Worm (Caenorhabditis elegans): ENCODE data around the gene T25E4.1.

T25E4.1 gene

DNA sequence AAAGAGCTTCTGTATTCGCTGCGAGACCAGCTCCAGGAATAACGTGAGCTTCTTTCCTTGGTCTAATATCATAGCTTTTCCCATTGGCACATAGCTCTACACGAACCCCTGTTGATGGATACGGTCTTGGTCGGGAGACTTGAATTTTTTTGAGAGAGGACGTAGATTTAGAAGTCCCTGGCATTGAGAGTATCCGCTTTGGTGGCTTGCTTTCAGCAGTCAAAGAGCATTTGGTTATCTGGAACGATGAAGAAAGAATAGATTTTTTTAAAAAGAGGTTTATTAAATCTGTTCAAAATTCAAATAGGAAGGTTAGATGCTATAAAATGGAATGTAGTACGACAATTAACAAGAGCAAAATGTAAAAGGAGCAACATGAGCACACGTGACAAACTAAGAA lies 11.6 kb downstream of the T25E4.1 start, which contains the start of gene C17G10.13:
C17G10.13 (minus strand) TSS at position 101 of the 400 bp plus-strand sequence.
- TF ChIP-seq mab-5 (tag; optimal IDR thresholded peaks at IDR 0.05): no peak
- no peak for TF ChIP-seq ceh-83 (GFP tag; optimal IDR thresholded peaks at IDR 0.05)
- TF ChIP-seq nhr-2 (tag; optimal IDR thresholded peaks at IDR 0.05): no peak
- TF ChIP-seq sem-2 (GFP tag; optimal IDR thresholded peaks at IDR 0.05): no peak
- TF ChIP-seq nhr-237 (tag; optimal IDR thresholded peaks at IDR 0.05): no peak
- no peak for TF ChIP-seq nhr-76 (tag; optimal IDR thresholded peaks at IDR 0.05)
- TF ChIP-seq mls-2 (tag; optimal IDR thresholded peaks at IDR 0.05): no peak
- TF ChIP-seq hlh-1 (tag; optimal IDR thresholded peaks at IDR 0.05): no peak
- no peak for TF ChIP-seq ham-2 (GFP tag; optimal IDR thresholded peaks at IDR 0.05)
- no peak for TF ChIP-seq unc-62 (GFP tag; optimal IDR thresholded peaks at IDR 0.05)
- TF ChIP-seq ztf-11 (tag; optimal IDR thresholded peaks at IDR 0.05): no peak
- no peak for TF ChIP-seq sptf-1 (tag; optimal IDR thresholded peaks at IDR 0.05)
- no peak for TF ChIP-seq ceh-39 (tag; optimal IDR thresholded peaks at IDR 0.05)
- no peak for TF ChIP-seq lin-13 (tag; optimal IDR thresholded peaks at IDR 0.05)
- no peak for TF ChIP-seq unc-39 (tag; optimal IDR thresholded peaks at IDR 0.05)
- no peak for TF ChIP-seq M03D4.4 (tag; optimal IDR thresholded peaks at IDR 0.05)
- no peak for TF ChIP-seq lsy-2 (tag; optimal IDR thresholded peaks at IDR 0.05)
- no peak for TF ChIP-seq bed-3 (GFP tag; optimal IDR thresholded peaks at IDR 0.05)
- no peak for TF ChIP-seq pha-4 (tag; optimal IDR thresholded peaks at IDR 0.05)

DNA sequence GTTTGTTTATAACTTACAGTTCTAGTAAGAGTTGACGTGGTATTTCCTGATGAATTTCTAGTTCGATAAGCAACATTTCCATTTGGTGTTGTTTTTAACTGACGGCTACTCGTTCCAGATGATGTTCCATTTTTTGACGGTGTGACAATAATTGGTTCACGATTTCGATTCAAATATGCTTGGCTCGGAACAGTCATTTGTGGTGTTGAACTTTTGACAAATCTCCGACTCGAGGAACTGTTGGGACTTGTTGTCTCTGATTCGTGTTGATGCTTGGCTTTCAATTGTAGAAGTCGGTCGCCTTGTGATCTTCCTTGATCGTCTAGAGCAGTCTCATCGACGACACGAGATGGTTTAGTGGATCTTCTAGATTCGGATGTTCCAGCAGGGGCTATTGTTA lies 13.4 kb downstream of the T25E4.1 start:
- TF ChIP-seq nhr-237 (tag; optimal IDR thresholded peaks at IDR 0.05) (no peak), nhr-76 (tag; optimal IDR thresholded peaks at IDR 0.05) (no peak), lin-13 (tag; optimal IDR thresholded peaks at IDR 0.05) (no peak), bed-3 (GFP tag; optimal IDR thresholded peaks at IDR 0.05) (no peak), mls-2 (tag; optimal IDR thresholded peaks at IDR 0.05) (no peak), elt-3 (tag; optimal IDR thresholded peaks at IDR 0.05) (no peak), ztf-11 (tag; optimal IDR thresholded peaks at IDR 0.05) (no peak), lsy-2 (tag; optimal IDR thresholded peaks at IDR 0.05) (no peak)

DNA sequence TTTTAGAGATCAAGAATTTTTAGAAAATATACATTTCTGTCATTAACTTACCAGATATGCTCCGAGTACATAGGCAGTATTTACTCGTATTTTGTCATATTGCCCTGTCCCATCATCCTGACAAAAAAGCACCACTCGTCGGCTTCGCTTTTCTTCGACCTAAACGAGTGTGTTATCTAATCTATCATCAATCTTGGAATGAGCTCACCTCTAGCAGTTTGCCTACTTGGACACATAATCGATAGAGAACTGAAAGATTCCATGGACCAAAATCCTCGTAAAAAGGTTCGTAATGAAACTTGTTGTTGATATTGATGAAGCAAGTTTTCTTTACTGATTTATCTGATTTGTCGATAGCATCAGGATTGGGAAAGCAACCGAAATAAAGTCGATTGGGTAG lies 14.7 kb downstream of the T25E4.1 start:
- TF ChIP-seq flh-1 (GFP tag; optimal IDR thresholded peaks at IDR 0.05) (no peak), blmp-1 (tag; optimal IDR thresholded peaks at IDR 0.05) (no peak), tbx-8 (GFP tag; optimal IDR thresholded peaks at IDR 0.05) (no peak), unc-120 (tag; optimal IDR thresholded peaks at IDR 0.05; ENCODE audit: poor library complexity, severe bottlenecking) (no peak), elt-3 (tag; optimal IDR thresholded peaks at IDR 0.05) (no peak), mab-5 (tag; optimal IDR thresholded peaks at IDR 0.05) (no peak), pha-4 (tag; optimal IDR thresholded peaks at IDR 0.05) (no peak), mep-1 (tag; optimal IDR thresholded peaks at IDR 0.05) (no peak), ceh-83 (GFP tag; optimal IDR thresholded peaks at IDR 0.05) (no peak), nhr-237 (tag; optimal IDR thresholded peaks at IDR 0.05) (no peak), nhr-28 (tag; optimal IDR thresholded peaks at IDR 0.05) (no peak), snpc-4 (tag; optimal IDR thresholded peaks at IDR 0.05) (no peak), sem-2 (GFP tag; optimal IDR thresholded peaks at IDR 0.05) (no peak), M03D4.4 (tag; optimal IDR thresholded peaks at IDR 0.05) (no peak), sptf-1 (tag; optimal IDR thresholded peaks at IDR 0.05) (no peak)

DNA sequence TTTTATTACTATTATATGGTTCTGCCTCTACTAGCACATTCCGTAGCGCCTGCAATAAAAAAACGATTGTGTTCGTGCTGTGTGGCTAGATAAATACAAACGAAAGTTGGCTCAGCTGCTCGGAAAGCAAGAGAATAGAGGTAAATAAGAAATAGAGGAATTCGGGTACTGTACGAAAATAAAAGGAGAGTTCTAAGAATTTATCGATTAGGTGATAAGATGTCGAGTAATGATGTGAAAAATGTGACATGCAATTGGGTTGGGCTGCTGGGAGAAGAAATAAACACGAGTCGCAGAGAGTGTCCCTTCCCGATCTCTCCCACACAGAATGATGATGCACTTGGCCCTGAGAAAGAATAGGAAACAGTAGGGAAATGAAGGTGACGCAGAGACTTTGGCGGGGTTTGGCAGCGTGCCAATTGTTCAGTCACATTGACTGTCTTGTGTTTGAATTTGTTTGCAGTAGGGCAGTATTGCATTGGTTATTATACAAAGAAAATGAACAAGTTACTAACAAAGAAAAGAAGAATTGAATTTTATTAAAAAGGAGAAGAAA lies 15.3 kb downstream of the T25E4.1 start, which contains the start of gene cdc-14:
cdc-14 (minus strand) TSS at position 51 of the 556 bp plus-strand sequence.
- TF ChIP-seq zip-8 (tag; optimal IDR thresholded peaks at IDR 0.05) (no peak), mep-1 (tag; optimal IDR thresholded peaks at IDR 0.05) (peak; percentile 87), elt-3 (tag; optimal IDR thresholded peaks at IDR 0.05) (no peak), nhr-237 (tag; optimal IDR thresholded peaks at IDR 0.05) (peak; percentile 39), bed-3 (GFP tag; optimal IDR thresholded peaks at IDR 0.05) (no peak), hlh-1 (tag; optimal IDR thresholded peaks at IDR 0.05) (peak; percentile 86), lin-13 (tag; optimal IDR thresholded peaks at IDR 0.05) (peak; percentile 81), tbx-8 (GFP tag; optimal IDR thresholded peaks at IDR 0.05) (no peak), unc-62 (GFP tag; optimal IDR thresholded peaks at IDR 0.05) (peak; percentile 80), cnd-1 (tag; optimal IDR thresholded peaks at IDR 0.05) (peak; percentile 47), M03D4.4 (tag; optimal IDR thresholded peaks at IDR 0.05) (no peak), flh-1 (GFP tag; optimal IDR thresholded peaks at IDR 0.05) (no peak), sptf-1 (tag; optimal IDR thresholded peaks at IDR 0.05) (no peak), ceh-39 (tag; optimal IDR thresholded peaks at IDR 0.05) (peak; percentile 75), unc-39 (tag; optimal IDR thresholded peaks at IDR 0.05) (no peak), ceh-83 (GFP tag; optimal IDR thresholded peaks at IDR 0.05) (no peak), nhr-2 (tag; optimal IDR thresholded peaks at IDR 0.05) (peak; percentile 2), ces-1 (GFP tag; optimal IDR thresholded peaks at IDR 0.05) (peak; percentile 45), blmp-1 (tag; optimal IDR thresholded peaks at IDR 0.05) (no peak), elt-1 (tag; optimal IDR thresholded peaks at IDR 0.05; ENCODE audit: borderline replicate concordance, insufficient read depth) (no peak), lsy-2 (tag; optimal IDR thresholded peaks at IDR 0.05) (peak; percentile 44), ceh-43 (GFP tag; optimal IDR thresholded peaks at IDR 0.05) (no peak), unc-120 (tag; optimal IDR thresholded peaks at IDR 0.05; ENCODE audit: poor library complexity, severe bottlenecking) (peak; percentile 74)
